Worm (Caenorhabditis elegans): ENCODE measurements around the gene Y53F4B.43.

- no peak for TF ChIP-seq nhr-12 (tag; optimal IDR thresholded peaks at IDR 0.05)
- no peak for TF ChIP-seq tbx-2 (tag; optimal IDR thresholded peaks at IDR 0.05)
Observed at ce11 chrII:14968275-14968674, 20.0 kb upstream of the Y53F4B.43 start.
